Worm (Caenorhabditis elegans): Measurements from ENCODE around the gene metl-1.
A peak's percentile ranks its signal among the peaks of the same experiment; 100 is the strongest.

Gene metl-1

ce11 chrII:11500198-11500597 lies 26.8 kb upstream of the metl-1 start, which contains the start of gene B0334.20:
Gene B0334.20 (minus strand): TSS chrII:11500459.
- TF ChIP-seq fos-1 (tag; optimal IDR thresholded peaks at IDR 0.05) (peak; percentile 53), lsy-2 (tag; optimal IDR thresholded peaks at IDR 0.05) (no peak), R02D3.7 (tag; optimal IDR thresholded peaks at IDR 0.05) (no peak), alr-1 (tag; optimal IDR thresholded peaks at IDR 0.05) (no peak), nhr-129 (tag; optimal IDR thresholded peaks at IDR 0.05) (no peak), ztf-4 (tag; optimal IDR thresholded peaks at IDR 0.05) (no peak), nhr-10 (tag; optimal IDR thresholded peaks at IDR 0.05) (no peak), skn-1 (tag; optimal IDR thresholded peaks at IDR 0.05) (no peak)

ce11 chrII:11497365-11497764 lies 24.0 kb upstream of the metl-1 start, which contains the start of gene B0334.5:
Gene B0334.5 (plus strand): TSS chrII:11497665.
- no peak for TF ChIP-seq lin-39 (tag; optimal IDR thresholded peaks at IDR 0.05)
- no peak for TF ChIP-seq nhr-237 (tag; optimal IDR thresholded peaks at IDR 0.05)
- TF ChIP-seq crh-2 (tag; optimal IDR thresholded peaks at IDR 0.05): no peak
- TF ChIP-seq sma-3 (GFP tag; optimal IDR thresholded peaks at IDR 0.05): no peak
- no peak for TF ChIP-seq unc-62 (GFP tag; optimal IDR thresholded peaks at IDR 0.05)
- no peak for TF ChIP-seq aly-2 (tag; optimal IDR thresholded peaks at IDR 0.05)
- TF ChIP-seq nhr-12 (tag; optimal IDR thresholded peaks at IDR 0.05): no peak
- no peak for TF ChIP-seq dmd-4 (tag; optimal IDR thresholded peaks at IDR 0.05)
- TF ChIP-seq zag-1 (tag; optimal IDR thresholded peaks at IDR 0.05): no peak
- no peak for TF ChIP-seq C34F6.9 (tag; optimal IDR thresholded peaks at IDR 0.05)
- TF ChIP-seq nhr-23 (tag; optimal IDR thresholded peaks at IDR 0.05): no peak
- no peak for TF ChIP-seq Y55F3AM.14 (GFP tag; optimal IDR thresholded peaks at IDR 0.05)
- TF ChIP-seq egl-27 (tag; optimal IDR thresholded peaks at IDR 0.05): no peak
- no peak for TF ChIP-seq mbf-1 (tag; optimal IDR thresholded peaks at IDR 0.05)
- TF ChIP-seq unc-55 (GFP tag; optimal IDR thresholded peaks at IDR 0.05): no peak

ce11 chrII:11496767-11497166 lies 23.4 kb upstream of the metl-1 start, which contains the start of gene emc-5:
Gene emc-5 (plus strand): TSS chrII:11496780.
- TF ChIP-seq mab-5 (tag; optimal IDR thresholded peaks at IDR 0.05): peak; percentile 9
- TF ChIP-seq egl-27 (tag; optimal IDR thresholded peaks at IDR 0.05): no peak
- TF ChIP-seq lsy-2 (tag; optimal IDR thresholded peaks at IDR 0.05): peak in 1 of 2 experiments; percentile 34
- no peak for TF ChIP-seq nhr-21 (tag; optimal IDR thresholded peaks at IDR 0.05)
- peak; percentile 17 for TF ChIP-seq sma-9 (GFP tag; optimal IDR thresholded peaks at IDR 0.05)
- TF ChIP-seq sma-9 (tag; optimal IDR thresholded peaks at IDR 0.05): no peak
- TF ChIP-seq gmeb-1 (tag; optimal IDR thresholded peaks at IDR 0.05): no peak
- peak; percentile 43 for TF ChIP-seq F13H6.1 (tag; optimal IDR thresholded peaks at IDR 0.05)
- TF ChIP-seq nhr-77 (tag; optimal IDR thresholded peaks at IDR 0.05): no peak
- no peak for TF ChIP-seq peb-1 (tag; optimal IDR thresholded peaks at IDR 0.05)

- TF ChIP-seq crh-2 (tag; optimal IDR thresholded peaks at IDR 0.05) (no peak), mab-5 (tag; optimal IDR thresholded peaks at IDR 0.05) (no peak), zag-1 (tag; optimal IDR thresholded peaks at IDR 0.05) (no peak), snpc-4 (tag; optimal IDR thresholded peaks at IDR 0.05) (no peak), lin-39 (tag; optimal IDR thresholded peaks at IDR 0.05) (no peak), peb-1 (tag; optimal IDR thresholded peaks at IDR 0.05) (no peak), gmeb-1 (tag; optimal IDR thresholded peaks at IDR 0.05) (no peak), sma-3 (GFP tag; optimal IDR thresholded peaks at IDR 0.05) (no peak), nhr-11 (tag; optimal IDR thresholded peaks at IDR 0.05) (no peak), ZK546.5 (tag; optimal IDR thresholded peaks at IDR 0.05) (no peak), sem-4 (tag; optimal IDR thresholded peaks at IDR 0.05) (no peak), nhr-10 (tag; optimal IDR thresholded peaks at IDR 0.05) (no peak)
Observed at ce11 chrII:11495806-11496205, 22.4 kb upstream of the metl-1 start.

ce11 chrII:11495307-11495706 lies 21.9 kb upstream of the metl-1 start, which contains the start of the genes ooc-3 and B0334.4:
Gene ooc-3 (minus strand): TSS chrII:11495321.
Gene B0334.4 (plus strand): TSS chrII:11495692.
- TF ChIP-seq C34F6.9 (tag; optimal IDR thresholded peaks at IDR 0.05): peak; percentile 66
- peak; percentile 42 for TF ChIP-seq nhr-129 (tag; optimal IDR thresholded peaks at IDR 0.05)
- peak; percentile 9 for TF ChIP-seq ama-1 (optimal IDR thresholded peaks at IDR 0.05)
- TF ChIP-seq unc-39 (tag; optimal IDR thresholded peaks at IDR 0.05): no peak
- peak; percentile 16 for TF ChIP-seq gmeb-1 (tag; optimal IDR thresholded peaks at IDR 0.05)
- TF ChIP-seq lsy-2 (tag; optimal IDR thresholded peaks at IDR 0.05): peak; percentile 46 to 95
- no peak for TF ChIP-seq peb-1 (tag; optimal IDR thresholded peaks at IDR 0.05)
